Fruit fly (Drosophila melanogaster) ovary, adult (tissue): Measurements from ENCODE around the gene Sfp23F.
"Not testable (repeated sequence)": the region's sequence is repeated elsewhere in the genome, so short reads cannot be mapped to it uniquely, and the experiment has no call there.

Experiments used
- CG17801 ChIP-seq: fragments of 200-800 bp; optimal IDR thresholded peaks from 2 replicates; lab custom pipeline; 2019; ENCODE audit warnings: missing biosample characterization, mild to moderate bottlenecking, missing genetic modification characterization, moderate library complexity; ENCODE audit not compliant: partially characterized antibody

Gene Sfp23F

DNA sequence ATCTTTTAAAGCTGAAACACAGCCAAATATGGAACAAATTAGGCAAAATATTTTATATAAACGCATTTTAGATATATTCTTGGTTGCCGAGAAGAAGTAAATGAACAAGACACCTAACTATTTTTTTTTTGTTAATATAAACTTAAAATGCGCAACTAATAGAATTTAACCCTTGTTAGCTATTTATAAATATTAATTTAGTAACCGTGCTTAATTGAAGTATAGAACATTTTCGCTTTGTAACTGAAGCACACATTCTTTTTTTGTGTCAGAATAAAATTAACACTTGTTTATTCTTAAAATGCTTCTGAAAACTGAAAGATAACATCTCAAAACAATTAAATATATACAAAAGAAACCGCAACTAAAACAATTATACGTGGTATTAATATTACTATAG lies at the start of gene Sfp23F:
Gene Sfp23F (minus strand): TSS at position 101 of the 400 bp plus-strand sequence.
- no peak for TF ChIP-seq CG17801 (GFP tag; lab: Kevin White, UChicago)

DNA sequence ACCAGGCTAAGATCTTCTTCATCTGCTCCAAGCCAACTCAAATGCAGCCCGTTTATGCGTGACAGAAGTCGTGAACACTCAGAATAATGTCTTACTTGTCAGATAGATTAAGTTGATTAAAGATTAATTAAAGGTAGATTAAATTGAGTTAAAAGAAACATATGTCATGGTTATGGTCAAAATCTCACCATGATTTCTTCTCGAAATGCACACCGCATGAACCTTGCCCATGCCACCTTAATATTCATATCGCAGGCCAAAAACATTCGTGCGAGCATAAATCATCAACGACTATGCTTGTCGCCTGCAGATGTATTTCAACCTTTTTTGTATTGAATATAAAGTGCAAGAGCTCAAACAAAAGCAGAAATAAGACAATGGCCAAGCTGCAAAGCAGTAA lies 49.5 kb upstream of the Sfp23F start:
- TF ChIP-seq CG17801 (GFP tag; lab: Kevin White, UChicago) = no peak

DNA sequence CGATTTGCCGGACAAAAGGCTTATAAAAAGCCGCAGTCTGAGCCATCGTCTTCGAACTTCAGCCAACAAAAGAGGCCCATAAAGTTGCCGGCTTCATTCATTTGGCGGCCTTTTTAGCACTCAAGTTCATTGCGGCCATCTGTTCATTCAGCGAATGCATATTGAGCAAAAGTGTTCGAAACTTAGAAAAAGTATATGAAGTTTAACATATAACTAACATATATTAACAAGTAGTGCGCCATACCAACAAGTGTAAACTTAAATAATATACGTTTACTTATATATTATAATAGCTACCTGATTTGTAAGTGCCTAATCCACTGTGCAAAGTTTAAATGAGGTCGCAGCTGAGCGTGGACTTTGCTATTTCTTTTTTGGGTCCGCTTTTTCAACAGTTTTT lies 48.8 kb upstream of the Sfp23F start:
- TF ChIP-seq CG17801 (GFP tag; lab: Kevin White, UChicago) = no peak

DNA sequence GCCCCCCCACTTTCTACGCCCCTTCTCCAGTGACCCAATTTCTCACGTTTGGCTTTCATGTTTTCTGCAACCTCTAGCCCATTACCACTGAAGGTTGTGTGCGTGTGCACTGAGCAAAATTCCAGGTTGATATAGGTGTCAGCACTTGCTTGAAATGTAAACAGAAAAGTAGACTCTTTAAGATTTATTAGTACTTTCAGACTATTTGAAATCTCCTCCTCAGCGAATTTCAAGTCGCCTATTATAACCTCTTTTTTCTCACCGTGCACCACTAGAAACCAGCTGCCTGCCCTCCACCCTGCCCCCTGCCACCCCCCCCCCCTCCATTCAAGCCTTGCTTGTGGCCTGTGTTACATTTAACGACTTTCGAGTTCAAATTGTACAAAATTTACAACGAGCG lies 47.5 kb upstream of the Sfp23F start:
- no peak for TF ChIP-seq CG17801 (GFP tag; lab: Kevin White, UChicago)

DNA sequence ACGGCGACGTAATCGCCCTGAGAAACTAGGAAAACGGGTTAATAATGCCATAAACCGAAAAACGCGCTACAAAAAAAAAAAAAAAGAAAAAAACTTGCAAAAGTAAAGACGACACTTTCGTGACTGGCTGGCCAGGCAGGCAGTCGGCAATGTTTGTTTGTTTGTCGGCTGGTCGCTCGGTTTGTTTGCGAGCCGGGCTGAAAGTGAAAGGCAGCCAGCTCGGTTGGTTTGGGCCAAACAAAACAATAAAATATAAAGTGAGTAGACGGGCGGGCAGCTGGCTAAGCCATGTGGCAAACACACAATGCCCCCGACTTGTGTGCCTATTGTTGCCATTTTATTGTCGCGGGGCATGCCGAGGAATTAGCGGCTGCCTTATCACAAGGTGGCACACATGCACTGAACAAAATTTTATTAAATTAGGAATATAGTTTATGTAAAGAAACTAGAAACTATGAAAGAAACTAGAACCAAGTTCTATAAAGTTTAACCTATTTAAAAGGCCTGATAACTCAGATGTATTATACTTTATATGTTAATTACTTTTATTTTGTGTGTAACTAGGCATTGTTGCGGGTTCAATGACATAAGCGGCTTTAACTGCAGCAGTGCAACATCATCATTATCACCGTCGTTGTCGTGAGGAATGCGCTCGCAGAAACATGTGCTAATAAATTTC lies 41.0 kb upstream of the Sfp23F start:
- no peak for TF ChIP-seq CG17801 (GFP tag; lab: Kevin White, UChicago)

DNA sequence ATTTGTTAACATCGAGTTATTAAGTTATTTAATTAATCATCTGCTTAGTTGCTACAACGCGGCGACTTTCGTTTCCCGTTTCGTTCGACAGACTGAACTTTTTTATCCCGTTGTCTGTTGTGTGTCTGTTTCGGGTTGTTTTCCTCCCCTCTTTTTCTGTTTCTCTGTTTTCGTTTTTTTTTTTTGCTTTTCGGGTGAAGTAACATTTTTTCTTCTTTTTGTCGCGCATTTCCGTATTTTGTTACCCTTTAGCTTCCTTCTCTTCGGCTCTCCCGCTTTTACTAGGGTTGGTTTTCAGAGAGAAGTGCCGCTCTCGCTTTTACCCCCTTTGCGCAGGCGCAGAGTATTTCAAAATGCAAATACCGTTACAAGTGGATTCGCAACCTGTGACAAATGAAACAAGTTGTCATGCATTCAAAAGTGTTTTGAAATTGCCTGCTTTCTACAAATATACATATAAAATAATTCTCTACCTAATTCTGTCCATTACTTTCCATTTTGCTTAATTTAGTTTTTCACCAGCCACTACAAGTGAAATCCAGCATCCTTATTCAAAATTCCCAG lies 39.2 kb upstream of the Sfp23F start, which contains the start of gene Pgant2:
Gene Pgant2 (minus strand): TSS at position 51 of the 564 bp plus-strand sequence.
- no peak for TF ChIP-seq CG17801 (GFP tag; lab: Kevin White, UChicago)

DNA sequence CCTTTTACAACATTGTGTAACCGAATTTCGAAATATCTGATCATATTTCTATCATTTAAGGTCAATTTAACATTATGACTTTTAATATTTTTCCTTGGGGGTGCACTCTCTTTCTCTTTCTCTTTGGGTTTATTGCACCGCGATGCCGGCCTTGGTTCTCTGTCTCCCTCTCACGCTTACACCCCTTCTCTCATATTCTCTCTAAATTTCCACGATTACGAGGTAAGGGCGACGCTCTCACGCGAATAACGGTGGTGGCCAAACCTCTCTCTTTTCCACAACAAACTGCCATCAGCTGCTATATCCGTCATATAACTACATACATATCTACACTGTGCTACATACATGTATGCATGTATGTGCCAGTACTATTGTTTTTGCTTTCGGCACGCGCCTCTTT lies 38.4 kb upstream of the Sfp23F start:
- no peak for TF ChIP-seq CG17801 (GFP tag; lab: Kevin White, UChicago)

DNA sequence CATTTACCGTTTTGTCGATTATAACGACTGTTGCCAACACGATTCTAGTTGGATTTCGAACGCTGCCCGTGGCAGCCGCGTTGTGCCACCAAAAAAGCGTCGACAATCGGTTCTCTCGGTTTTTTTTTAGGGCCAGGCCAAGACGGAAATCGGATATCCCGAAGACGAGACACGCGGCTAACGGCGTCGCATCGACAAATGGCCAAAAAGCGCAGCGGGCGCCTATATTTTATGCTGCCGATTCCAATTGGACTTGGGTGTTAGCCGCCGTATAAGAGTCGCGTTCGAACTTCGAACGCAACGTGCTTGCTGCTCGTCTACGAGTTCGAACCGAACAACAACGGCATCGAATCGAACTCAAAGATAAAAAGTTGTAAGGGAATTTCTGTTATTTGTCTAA lies 35.2 kb upstream of the Sfp23F start:
- no peak for TF ChIP-seq CG17801 (GFP tag; lab: Kevin White, UChicago)

DNA sequence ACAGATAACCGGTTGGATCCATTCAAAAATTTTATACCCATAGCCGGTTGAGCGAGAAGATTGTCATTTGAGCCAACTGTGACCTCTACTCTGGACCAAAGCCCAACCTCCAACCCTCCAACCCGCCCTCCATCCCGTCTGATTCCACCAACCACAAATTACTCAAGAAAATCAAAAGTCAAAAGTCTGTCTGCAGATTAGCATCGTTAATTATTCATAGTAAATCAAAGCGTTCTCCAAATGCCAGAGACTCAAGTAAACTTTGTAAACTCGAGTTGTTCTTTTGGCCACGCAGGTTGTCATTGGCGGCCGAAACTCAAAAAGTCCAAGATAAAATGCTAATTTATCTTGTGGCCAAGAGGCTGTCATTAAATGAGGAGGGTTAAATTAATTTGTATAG lies 30.1 kb upstream of the Sfp23F start:
- TF ChIP-seq CG17801 (GFP tag; lab: Kevin White, UChicago) = no peak

DNA sequence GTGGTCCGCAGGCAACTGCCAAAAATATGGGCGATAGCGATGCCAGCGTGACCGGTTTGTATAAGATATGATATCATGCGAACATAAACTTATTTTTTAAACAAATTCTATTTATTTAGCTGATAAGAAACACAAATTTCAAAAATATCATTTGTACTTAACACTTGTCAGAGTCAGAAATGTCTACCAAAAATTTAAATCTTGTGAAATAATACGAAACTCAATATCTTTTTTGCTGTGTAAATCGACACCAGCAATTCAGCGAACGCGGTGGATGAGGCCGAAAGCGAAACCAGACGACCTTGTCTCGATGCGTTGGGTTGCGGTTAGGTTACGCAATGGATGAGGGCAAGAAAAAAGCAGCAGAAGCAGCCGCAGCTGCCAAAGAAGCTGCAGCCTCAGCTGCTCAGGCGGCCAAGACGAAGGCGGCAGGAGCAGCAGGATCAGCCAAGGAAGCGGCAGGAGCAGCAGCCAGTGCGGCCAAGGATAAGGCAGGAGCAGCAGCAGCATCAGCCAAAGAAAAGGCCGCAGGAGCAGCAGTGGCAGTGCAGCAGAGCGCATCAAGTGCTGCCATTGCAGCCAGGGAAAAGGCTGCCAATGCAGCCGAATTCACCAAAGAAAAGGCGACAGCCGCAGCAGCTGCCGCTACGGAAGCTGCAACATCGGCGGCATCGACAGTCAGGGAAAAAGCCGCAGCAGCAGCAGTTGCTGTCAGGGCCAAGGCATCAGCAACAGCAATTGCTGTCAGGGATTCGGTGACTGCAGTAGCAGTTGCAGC lies 29.2 kb upstream of the Sfp23F start, which contains the start of gene CG31952:
Gene CG31952 (plus strand): TSS at position 167 of the 778 bp plus-strand sequence.
- TF ChIP-seq CG17801 (GFP tag; lab: Kevin White, UChicago) = no peak

DNA sequence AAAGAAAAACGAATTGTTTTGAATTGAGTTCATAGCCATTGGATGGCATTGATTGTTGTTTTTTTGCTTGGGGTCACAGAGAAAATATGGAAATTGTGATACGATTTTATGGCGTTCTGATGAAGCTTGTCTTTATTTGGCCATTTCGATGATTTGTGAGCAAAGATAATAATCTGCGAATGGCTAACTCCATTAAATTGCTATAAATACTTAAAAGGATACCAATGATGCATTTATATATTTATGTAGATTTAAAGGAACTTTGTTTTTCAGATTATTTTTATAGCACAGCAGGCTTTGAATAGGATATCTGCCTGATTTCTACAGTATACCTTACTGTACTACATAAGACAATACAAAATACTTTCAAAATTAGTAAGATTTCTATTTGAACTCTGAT lies 22.7 kb upstream of the Sfp23F start, which contains the start of gene CG8840:
Gene CG8840 (plus strand): TSS at position 301 of the 400 bp plus-strand sequence.
- no peak for TF ChIP-seq CG17801 (GFP tag; lab: Kevin White, UChicago)

DNA sequence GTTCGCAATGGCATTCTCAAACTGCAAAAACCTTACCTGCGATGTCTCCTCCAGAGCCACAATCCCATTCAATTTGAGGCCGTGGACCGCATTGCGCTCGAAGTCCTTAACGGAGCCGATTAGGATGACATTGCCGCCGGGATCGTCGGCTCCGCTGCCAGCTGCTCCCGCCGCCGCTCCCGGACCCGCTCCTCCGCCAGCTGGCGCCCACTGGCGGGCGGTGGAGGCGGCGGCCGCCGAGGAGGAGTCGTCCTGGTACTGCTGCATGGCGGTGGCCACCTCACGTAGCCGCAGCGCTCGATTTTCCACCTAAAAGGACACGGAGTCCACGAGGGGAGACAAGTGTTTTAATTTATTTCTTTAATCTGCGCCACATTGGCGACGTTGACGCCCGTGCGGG lies 20.2 kb upstream of the Sfp23F start:
- no peak for TF ChIP-seq CG17801 (GFP tag; lab: Kevin White, UChicago)

DNA sequence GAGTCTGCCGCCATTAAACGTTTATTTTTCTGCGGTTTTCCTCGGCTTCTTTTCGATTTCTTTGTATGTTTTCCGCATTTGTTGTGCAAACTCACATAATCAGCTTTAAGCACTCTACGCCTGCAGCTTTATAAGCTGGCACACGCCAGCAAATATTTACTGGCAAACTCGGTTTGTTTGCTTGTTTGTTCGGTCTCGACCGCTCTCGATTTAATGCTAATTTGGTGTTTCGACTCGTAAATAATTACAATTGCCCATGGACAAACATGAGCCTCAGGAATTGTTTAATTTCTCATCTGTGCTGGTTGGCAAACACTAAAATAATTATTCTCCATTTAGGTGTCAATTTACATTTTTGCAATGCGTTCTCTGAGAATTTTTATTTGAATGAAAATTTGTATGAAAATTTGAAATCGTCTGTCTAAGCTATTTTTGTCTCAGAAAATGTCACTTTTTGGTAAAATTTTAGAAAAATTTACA lies 10.1 kb upstream of the Sfp23F start, which contains the start of gene CG34175:
Gene CG34175 (plus strand): TSS at position 430 of the 480 bp plus-strand sequence.
- TF ChIP-seq CG17801 (GFP tag; lab: Kevin White, UChicago) = no peak

DNA sequence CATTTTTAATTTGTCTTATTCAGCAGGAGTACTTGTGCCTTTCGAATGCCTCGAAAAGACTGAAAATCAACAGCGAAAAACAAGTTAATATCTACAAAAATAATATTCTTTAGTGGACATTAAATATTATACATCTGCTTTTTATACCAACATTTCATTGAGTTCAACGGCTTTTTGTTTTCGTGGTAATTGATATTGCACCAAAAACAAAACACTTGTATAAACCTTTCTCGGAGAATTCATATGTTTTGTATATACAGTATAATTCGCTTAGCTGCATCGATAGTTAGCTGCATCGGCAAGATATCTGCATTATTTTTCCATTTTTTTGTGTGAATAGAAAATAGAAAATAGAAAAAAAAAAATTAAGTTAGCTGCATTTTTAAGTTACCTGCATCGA lies 853 bp upstream of the Sfp23F start, which contains the start of gene CG42460:
Gene CG42460 (minus strand): TSS at position 101 of the 400 bp plus-strand sequence.
- not testable (repeated sequence) for TF ChIP-seq CG17801 (GFP tag; lab: Kevin White, UChicago)

DNA sequence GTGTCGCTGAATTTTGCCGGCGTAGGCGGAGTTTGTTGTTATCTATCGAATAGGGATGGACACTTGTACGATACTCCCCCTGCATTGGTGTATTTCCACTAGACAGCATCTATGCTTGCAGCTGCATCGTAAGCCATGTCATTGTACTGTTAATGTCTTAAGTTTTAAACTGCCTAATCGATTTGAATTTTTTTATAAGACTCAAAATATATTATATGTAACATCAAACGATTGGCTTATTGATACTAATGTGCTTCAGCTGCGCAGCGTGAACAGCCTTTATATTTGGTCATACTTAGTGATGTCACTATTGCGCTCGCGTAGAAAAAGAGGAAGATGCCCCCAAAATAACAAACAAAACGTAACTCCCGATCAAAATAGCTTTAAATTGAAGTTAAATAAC lies 10.9 kb downstream of the Sfp23F start, which contains the start of the genes CG9662 and Ptpa:
Gene CG9662 (minus strand): TSS at position 54 of the 403 bp plus-strand sequence.
Gene Ptpa (plus strand): TSS at position 319 of the 403 bp plus-strand sequence.
- TF ChIP-seq CG17801 (GFP tag; lab: Kevin White, UChicago) = no peak
